Worm (Caenorhabditis elegans) whole organism, early embryonic: ENCODE data around the gene ncx-8.
A peak's percentile ranks its signal among the peaks of the same experiment; 100 is the strongest.

Source experiments
- B0310.2 ChIP-seq: sonication (generic microtip); optimal IDR thresholded peaks from 2 replicates; lab custom pipeline; 2016; ENCODE audit warnings: mild to moderate bottlenecking, missing genetic modification characterization, missing compliant biosample characterization
- F13C5.2 ChIP-seq: sonication (generic microtip); optimal IDR thresholded peaks from 2 replicates; lab custom pipeline; 2017; ENCODE audit warnings: mild to moderate bottlenecking, missing genetic modification characterization, inconsistent platforms, missing compliant biosample characterization
- aly-1 ChIP-seq: sonication (generic microtip); optimal IDR thresholded peaks from 2 replicates; lab custom pipeline; 2016; ENCODE audit warnings: missing genetic modification characterization, missing compliant biosample characterization
- ama-1 ChIP-seq: fragments of 150-350 bp; optimal IDR thresholded peaks from 2 replicates; lab custom pipeline; 2014
- ceh-13 ChIP-seq: fragments of 200-800 bp; sonication (Bioruptor generic); optimal IDR thresholded peaks from 2 replicates; lab custom pipeline; 2018; ENCODE audit warnings: mild to moderate bottlenecking, missing genetic modification characterization, missing compliant biosample characterization
- ceh-36 ChIP-seq: sonication (generic microtip); optimal IDR thresholded peaks from 2 replicates; lab custom pipeline; 2016; ENCODE audit warnings: missing genetic modification characterization, inconsistent platforms, missing compliant biosample characterization
- ets-7 ChIP-seq: sonication (generic microtip); optimal IDR thresholded peaks from 2 replicates; lab custom pipeline; 2016; ENCODE audit warnings: missing genotype, missing genetic modification characterization, missing compliant biosample characterization
- flt-1 ChIP-seq: fragments of 200-800 bp; sonication (Bioruptor generic); IDR thresholded peaks from 2 replicates; pipeline ENCODE4 v1.3.6; 2022; ENCODE audit warnings: missing genetic modification characterization, missing compliant biosample characterization
- hmbx-1 ChIP-seq: sonication (generic microtip); optimal IDR thresholded peaks from 2 replicates; lab custom pipeline; 2016; ENCODE audit warnings: mild to moderate bottlenecking, missing genetic modification characterization, missing compliant biosample characterization
- hmg-4 ChIP-seq: fragments of 200-800 bp; sonication (Bioruptor generic); optimal IDR thresholded peaks from 2 replicates; lab custom pipeline; 2018; ENCODE audit warnings: mild to moderate bottlenecking, missing genetic modification characterization, missing compliant biosample characterization
- hnd-1 ChIP-seq: sonication (generic microtip); optimal IDR thresholded peaks from 2 replicates; lab custom pipeline; 2016; ENCODE audit warnings: missing genetic modification characterization, missing compliant biosample characterization
- pes-1 ChIP-seq: fragments of 200-800 bp; sonication (Bioruptor generic); IDR thresholded peaks from 2 replicates; pipeline ENCODE4 v1.3.6; 2022; ENCODE audit warnings: missing genetic modification reagents, missing genetic modification characterization, missing compliant biosample characterization
- scrt-1 ChIP-seq: fragments of 200-800 bp; sonication (Bioruptor generic); IDR thresholded peaks from 2 replicates; pipeline ENCODE4 v1.3.6; 2022; ENCODE audit warnings: missing genetic modification characterization, missing compliant biosample characterization
- sea-1 ChIP-seq: fragments of 200-800 bp; sonication (Bioruptor generic); conservative IDR thresholded peaks from 2 replicates; pipeline ENCODE4 v1.3.6; 2022; ENCODE audit warnings: missing genetic modification characterization, missing compliant biosample characterization
- tbx-11 ChIP-seq: fragments of 200-800 bp; sonication (Bioruptor generic); IDR thresholded peaks from 2 replicates; pipeline ENCODE4 v1.3.6; 2022; ENCODE audit warnings: missing genetic modification characterization, missing compliant biosample characterization
- tbx-37 ChIP-seq: fragments of 200-800 bp; sonication (Bioruptor generic); conservative IDR thresholded peaks from 2 replicates; pipeline ENCODE4 v1.3.6; 2022; ENCODE audit warnings: missing genetic modification reagents, missing genetic modification characterization, missing compliant biosample characterization
- tra-4 ChIP-seq: sonication (generic microtip); optimal IDR thresholded peaks from 2 replicates; lab custom pipeline; 2017; ENCODE audit warnings: missing genetic modification characterization, missing compliant biosample characterization

ncx-8 gene

ce11 chrV:4962968-4963367 is 24.0 kb downstream of the ncx-8 start, which contains the start of gene tam-1:
tam-1 (minus strand) TSS chrV:4963102.
- TF ChIP-seq F13C5.2 (tag; lab: Kevin White, UChicago): peak; percentile 39
- no peak for TF ChIP-seq sea-1
- TF ChIP-seq hmg-4 (GFP tag; lab: Kevin White, UChicago): peak; percentile 30
- no peak for TF ChIP-seq hmbx-1
- TF ChIP-seq pes-1 (GFP tag; lab: Robert Waterston, UW): no peak

DNA sequence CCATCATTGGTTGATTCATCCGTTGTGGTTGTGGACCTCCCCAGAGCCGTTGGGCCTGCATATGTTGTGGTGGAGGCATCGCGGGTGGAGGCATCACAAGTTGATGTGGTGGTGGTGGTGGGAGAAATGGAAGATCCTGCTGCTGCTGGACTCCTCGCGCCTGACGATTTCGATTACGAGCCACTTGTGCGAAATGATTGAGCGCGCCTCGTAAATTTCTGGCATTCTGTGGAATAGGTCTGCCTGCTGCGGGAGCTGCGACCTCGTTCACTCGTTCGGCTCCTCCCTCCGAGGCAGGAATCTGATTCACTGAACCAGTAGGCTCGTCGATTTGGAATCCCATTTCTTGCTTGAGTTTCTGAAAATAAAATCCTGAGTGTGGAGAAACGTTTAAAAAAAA is 26.3 kb downstream of the ncx-8 start:
- TF ChIP-seq hmbx-1 (no peak), scrt-1 (0 out of 2 replicates have a peak, but pooled peaks have one; percentile 30), tra-4 (tag; lab: Kevin White, UChicago) (no peak), ceh-13 (no peak)

DNA sequence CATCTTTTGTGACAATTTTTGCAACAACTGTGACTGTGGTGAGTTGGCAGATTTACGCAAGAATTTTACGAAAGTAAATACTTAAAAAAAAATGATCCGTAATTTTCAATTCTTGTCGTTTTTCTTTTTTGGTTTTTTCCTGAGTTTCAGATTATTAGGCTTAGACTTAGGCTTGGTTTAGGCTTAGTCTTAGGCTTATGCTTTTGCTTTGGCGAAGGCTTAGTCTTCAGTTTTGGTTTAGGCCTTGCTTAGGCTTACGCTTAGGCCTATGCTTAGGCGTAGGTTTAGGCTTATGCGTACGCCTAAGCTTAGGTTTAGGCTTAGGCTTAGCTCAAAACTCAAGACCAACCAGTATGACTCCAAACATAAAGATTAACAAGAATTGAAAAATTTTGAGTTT is 29.4 kb downstream of the ncx-8 start:
- TF ChIP-seq B0310.2 (no peak), ceh-36 (tag; lab: Kevin White, UChicago) (peak; percentile 48)

DNA sequence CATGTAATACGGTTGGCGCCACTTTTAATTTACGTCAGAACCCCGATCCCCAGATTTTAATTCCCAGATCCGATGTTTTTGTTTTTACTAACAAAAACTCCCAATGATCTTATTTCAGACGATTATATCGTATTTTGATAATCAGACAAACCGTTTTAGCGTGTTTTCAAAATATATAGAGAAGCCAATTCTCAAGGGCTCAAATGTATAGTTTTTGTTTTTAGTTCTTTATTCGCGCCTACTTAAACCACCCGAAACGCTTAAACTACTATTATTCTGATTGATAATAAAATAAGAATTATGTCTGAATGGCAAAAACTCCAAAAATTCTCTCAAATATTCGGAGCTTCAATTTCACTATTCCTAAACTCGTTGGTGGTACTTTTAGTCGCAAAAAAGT is 30.5 kb downstream of the ncx-8 start, which contains the start of gene str-208:
Gene str-208, plus strand, starts transcription at position 301 of the 400 bp plus-strand sequence.
- no peak for TF ChIP-seq hmg-4 (GFP tag; lab: Kevin White, UChicago)
- TF ChIP-seq aly-1 (tag; lab: Kevin White, UChicago): no peak
- no peak for TF ChIP-seq hnd-1
- no peak for TF ChIP-seq B0310.2
- TF ChIP-seq tbx-37: no peak
- no peak for TF ChIP-seq sea-1
- no peak for TF ChIP-seq hmbx-1
- no peak for TF ChIP-seq ceh-13
- no peak for TF ChIP-seq tbx-11
- no peak for TF ChIP-seq F13C5.2 (tag; lab: Kevin White, UChicago)
- no peak for TF ChIP-seq ets-7 (tag; lab: Kevin White, UChicago)
- TF ChIP-seq flt-1 (GFP tag; lab: Robert Waterston, UW): no peak
- no peak for TF ChIP-seq scrt-1
- no peak for TF ChIP-seq ama-1
- no peak for TF ChIP-seq pes-1 (GFP tag; lab: Robert Waterston, UW)
- TF ChIP-seq ceh-36 (tag; lab: Kevin White, UChicago): no peak
- no peak for TF ChIP-seq tra-4 (tag; lab: Kevin White, UChicago)

DNA sequence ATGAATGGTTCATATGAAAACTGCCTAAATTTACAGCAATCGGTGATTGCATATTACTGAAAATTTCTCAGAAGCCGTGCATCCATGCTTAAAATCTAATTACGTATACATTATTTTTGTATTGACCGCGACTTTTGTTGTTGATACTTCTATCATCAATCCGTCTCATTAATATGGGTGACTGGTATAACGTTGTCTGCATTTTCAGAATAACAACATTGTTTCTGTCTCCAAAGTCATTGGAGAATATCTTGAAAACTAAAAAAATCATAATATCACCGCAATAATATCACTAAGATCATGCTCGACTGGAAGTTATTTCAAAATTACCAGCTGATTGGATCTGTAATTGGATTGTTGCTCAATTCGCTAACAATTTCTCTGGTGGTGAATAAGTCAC is 35.6 kb downstream of the ncx-8 start, which contains the start of gene str-207:
Gene str-207, plus strand, starts transcription at position 301 of the 400 bp plus-strand sequence.
- TF ChIP-seq sea-1: no peak
- no peak for TF ChIP-seq tbx-11

- no peak for TF ChIP-seq hmg-4 (GFP tag; lab: Kevin White, UChicago)
- TF ChIP-seq hnd-1: no peak
- TF ChIP-seq flt-1 (GFP tag; lab: Robert Waterston, UW): no peak
- TF ChIP-seq F13C5.2 (tag; lab: Kevin White, UChicago): no peak
- TF ChIP-seq hmbx-1: no peak
- TF ChIP-seq B0310.2: no peak
- TF ChIP-seq scrt-1: no peak
- no peak for TF ChIP-seq ceh-13
- TF ChIP-seq tra-4 (tag; lab: Kevin White, UChicago): no peak
- TF ChIP-seq pes-1 (GFP tag; lab: Robert Waterston, UW): no peak
- TF ChIP-seq ceh-36 (tag; lab: Kevin White, UChicago): no peak
- TF ChIP-seq tbx-37: no peak
These were observed 38.4 kb downstream of the ncx-8 start, which contains the start of gene str-209 for ce11 chrV:4948635-4949034. str-209 (plus strand) TSS chrV:4948935.

ce11 chrV:4944219-4944618 is 42.8 kb downstream of the ncx-8 start, which contains the start of gene str-211:
str-211 (minus strand) TSS chrV:4944319.
- no peak for TF ChIP-seq sea-1
- TF ChIP-seq tbx-11: no peak
- TF ChIP-seq hmbx-1: no peak
- TF ChIP-seq hmg-4 (GFP tag; lab: Kevin White, UChicago): no peak
- TF ChIP-seq aly-1 (tag; lab: Kevin White, UChicago): no peak
- TF ChIP-seq ets-7 (tag; lab: Kevin White, UChicago): no peak
- TF ChIP-seq pes-1 (GFP tag; lab: Robert Waterston, UW): no peak
- no peak for TF ChIP-seq F13C5.2 (tag; lab: Kevin White, UChicago)

ce11 chrV:4937337-4937736 is 49.7 kb downstream of the ncx-8 start:
- TF ChIP-seq pes-1 (GFP tag; lab: Robert Waterston, UW) (no peak), hmg-4 (GFP tag; lab: Kevin White, UChicago) (no peak), tra-4 (tag; lab: Kevin White, UChicago) (no peak), tbx-37 (no peak), aly-1 (tag; lab: Kevin White, UChicago) (no peak)

DNA sequence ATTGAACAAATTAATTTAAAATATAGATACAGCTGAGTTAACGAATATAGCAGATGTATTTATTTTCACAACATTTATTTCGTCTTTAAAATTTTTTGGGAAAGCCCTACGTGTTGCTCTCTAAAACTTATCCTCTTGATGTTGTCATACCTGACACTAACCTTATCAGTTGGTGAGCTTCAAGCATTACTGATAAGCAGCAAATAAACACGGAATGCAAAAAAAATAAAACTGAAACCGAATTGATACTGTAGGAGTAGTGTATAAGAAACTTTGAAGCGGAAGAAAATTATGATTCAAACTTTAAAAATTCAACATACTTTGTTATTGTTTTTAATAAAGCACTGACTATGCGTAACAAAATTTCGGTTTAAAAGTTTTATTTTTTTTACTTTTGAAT is 51.9 kb downstream of the ncx-8 start:
- TF ChIP-seq B0310.2 (no peak), tbx-37 (no peak), tra-4 (tag; lab: Kevin White, UChicago) (no peak), pes-1 (GFP tag; lab: Robert Waterston, UW) (no peak), ets-7 (tag; lab: Kevin White, UChicago) (no peak), aly-1 (tag; lab: Kevin White, UChicago) (no peak), ceh-36 (tag; lab: Kevin White, UChicago) (no peak), scrt-1 (no peak), sea-1 (no peak), hmg-4 (GFP tag; lab: Kevin White, UChicago) (no peak), tbx-11 (no peak), hnd-1 (no peak), flt-1 (GFP tag; lab: Robert Waterston, UW) (no peak), ceh-13 (no peak), F13C5.2 (tag; lab: Kevin White, UChicago) (no peak), hmbx-1 (no peak), ama-1 (no peak)
